Worm (Caenorhabditis elegans): Measurements from ENCODE around the gene ZC443.7.

DNA sequence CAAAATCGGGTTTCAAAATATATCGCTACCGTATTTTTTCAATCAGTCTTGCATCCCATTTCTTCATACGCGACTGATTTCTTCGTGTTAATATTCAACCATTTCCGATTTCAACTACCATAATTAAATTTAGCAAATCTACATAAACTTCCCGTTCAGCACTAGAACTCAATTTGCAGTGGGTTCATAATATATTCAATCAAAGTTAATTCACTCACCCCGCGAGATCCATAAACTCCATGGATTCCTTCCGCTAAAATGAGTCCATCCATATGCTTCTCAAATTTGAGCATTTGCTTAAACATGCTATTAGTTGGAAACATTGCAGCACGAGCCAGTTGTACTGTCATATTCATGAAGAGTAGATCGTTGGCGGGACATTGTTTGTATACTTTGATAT is 12.2 kb downstream of the ZC443.7 start:
- TF ChIP-seq him-1 (tag; optimal IDR thresholded peaks at IDR 0.05) (no peak), W03F9.2 (tag; optimal IDR thresholded peaks at IDR 0.05) (no peak)
